Fruit fly (Drosophila melanogaster): ENCODE data around the gene Pten.

Pten gene

DNA sequence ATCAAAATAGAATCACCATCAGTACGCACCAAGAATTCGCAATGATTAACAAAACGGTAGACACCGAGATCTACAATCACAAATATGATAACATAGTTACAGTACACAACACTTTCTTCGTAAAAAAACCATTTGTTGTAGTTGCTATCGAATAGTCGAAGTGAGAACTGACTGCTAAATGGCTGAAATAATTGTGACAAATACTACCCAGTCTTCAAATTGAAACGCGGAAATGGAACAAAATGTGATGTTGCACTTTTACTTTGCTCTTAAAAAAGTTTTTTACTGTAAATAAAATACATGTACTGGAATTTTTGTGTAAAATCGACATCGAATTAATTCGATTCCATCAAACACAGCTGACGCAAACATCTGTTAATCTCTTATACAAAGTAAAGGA lies 29.3 kb downstream of the Pten start, which contains the start of gene ova:
TSS of gene ova (minus strand) at position 183 of the 400 bp plus-strand sequence.
- TF ChIP-seq grau (tag; optimal IDR thresholded peaks at IDR 0.05), result no peak
- peak; percentile 12 for TF ChIP-seq sd (tag; optimal IDR thresholded peaks at IDR 0.05)
- peak; percentile 91 for TF ChIP-seq CG17802 (tag; optimal IDR thresholded peaks at IDR 0.05)
- TF ChIP-seq pzg (GFP tag; optimal IDR thresholded peaks at IDR 0.05), result peak; percentile 26
- TF ChIP-seq Dref (GFP tag; IDR thresholded peaks at IDR 0.05), result peak; percentile 55
- peak; percentile 20; the same call in 1 of the 2 replicates for TF ChIP-seq CG14667 (GFP tag; IDR thresholded peaks at IDR 0.05)
- TF ChIP-seq CG34224 (GFP tag; IDR thresholded peaks at IDR 0.05; ENCODE audit: partially characterized antibody), result 0 out of 3 replicates have a peak, but pooled peaks have one; percentile 11
- TF ChIP-seq cad (GFP tag; optimal IDR thresholded peaks at IDR 0.05), result no peak
- TF ChIP-seq CG1603 (tag; optimal IDR thresholded peaks at IDR 0.05), result peak; percentile 99
- TF ChIP-seq Max (GFP tag; optimal IDR thresholded peaks at IDR 0.05), result no peak
- TF ChIP-seq CG2712 (tag; optimal IDR thresholded peaks at IDR 0.05), result no peak
- TF ChIP-seq pfk (GFP tag; optimal IDR thresholded peaks at IDR 0.05), result peak; percentile 89
- peak; percentile 67 for TF ChIP-seq MESR4 (GFP tag; optimal IDR thresholded peaks at IDR 0.05)
- TF ChIP-seq CG11560 (tag; IDR thresholded peaks at IDR 0.05), result peak; percentile 85; the same call in 2 of the 3 replicates
- peak; percentile 96 for TF ChIP-seq CG30020 (tag; optimal IDR thresholded peaks at IDR 0.05)
- peak; percentile 5 for TF ChIP-seq grn (GFP tag; optimal IDR thresholded peaks at IDR 0.05)
- TF ChIP-seq CG1024 (GFP tag; IDR thresholded peaks at IDR 0.05), result peak; percentile 85
- peak; percentile 89 for TF ChIP-seq ssp (GFP tag; IDR thresholded peaks at IDR 0.05)
- TF ChIP-seq CG9876 (GFP tag; optimal IDR thresholded peaks at IDR 0.05), result no peak
- peak; percentile 48; the same call in 1 of the 3 replicates for TF ChIP-seq CG7357 (GFP tag; IDR thresholded peaks at IDR 0.05)

DNA sequence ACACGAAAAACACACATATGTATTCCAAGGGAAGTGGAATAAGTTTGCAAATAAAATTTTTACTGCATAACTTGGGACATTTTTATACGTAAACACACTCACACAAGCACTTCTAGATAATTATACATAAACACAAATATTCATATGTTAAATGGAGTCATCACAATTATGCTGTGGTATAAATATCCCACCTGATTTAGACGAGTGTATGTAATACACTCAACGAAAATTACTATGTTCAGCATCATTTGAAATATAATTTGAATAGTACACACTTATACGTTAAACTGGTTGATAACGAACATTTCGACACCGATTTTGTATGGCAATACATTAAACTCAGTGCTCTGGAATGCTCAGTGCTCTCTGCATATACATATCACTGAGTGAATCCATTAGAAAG lies 29.8 kb downstream of the Pten start:
- TF ChIP-seq CG9727 (GFP tag; optimal IDR thresholded peaks at IDR 0.05) (peak; percentile 19), Opbp (GFP tag; IDR thresholded peaks at IDR 0.05; ENCODE audit: partially characterized antibody) (no peak), PHDP (tag; optimal IDR thresholded peaks at IDR 0.05) (peak; percentile 47), kni (GFP tag; optimal IDR thresholded peaks at IDR 0.05) (peak; percentile 31), amos (GFP tag; IDR thresholded peaks at IDR 0.05; ENCODE audit: partially characterized antibody) (no peak), Rfx (GFP tag; IDR thresholded peaks at IDR 0.05) (peak; percentile 62; the same call in 1 of the 2 replicates), B-H1 (GFP tag; IDR thresholded peaks at IDR 0.05) (no peak), CG13775 (GFP tag; optimal IDR thresholded peaks at IDR 0.05) (no peak), sens (GFP tag) (peak; percentile 82), shn (GFP tag; optimal IDR thresholded peaks at IDR 0.05) (peak; percentile 40), CG8089 (GFP tag; optimal IDR thresholded peaks at IDR 0.05) (peak; percentile 95), Trl (optimal IDR thresholded peaks at IDR 0.05) (peak in 1 of 2 experiments; percentile 7), Trl (GFP tag; optimal IDR thresholded peaks at IDR 0.05) (peak; percentile 35), CoRest (tag; optimal IDR thresholded peaks at IDR 0.05) (peak; percentile 4), ind (GFP tag; optimal IDR thresholded peaks at IDR 0.05) (peak; percentile 36), Atf6 (GFP tag; IDR thresholded peaks at IDR 0.05) (no peak), CG13424 (tag; optimal IDR thresholded peaks at IDR 0.05) (peak; percentile 6), wdn (GFP tag; IDR thresholded peaks at IDR 0.05) (no peak), Fer1 (GFP tag; optimal IDR thresholded peaks at IDR 0.05) (peak; percentile 31), CG17385 (GFP tag; optimal IDR thresholded peaks at IDR 0.05) (peak; percentile 19), CG7556 (GFP tag; optimal IDR thresholded peaks at IDR 0.05) (peak; percentile 9), CG13123 (GFP tag; optimal IDR thresholded peaks at IDR 0.05) (no peak), CG14965 (GFP tag; optimal IDR thresholded peaks at IDR 0.05; ENCODE audit: borderline replicate concordance) (no peak), tna (GFP tag; IDR thresholded peaks at IDR 0.05; ENCODE audit: partially characterized antibody) (no peak), Atf-2 (GFP tag; optimal IDR thresholded peaks at IDR 0.05) (no peak), CG31365 (tag; optimal IDR thresholded peaks at IDR 0.05) (no peak), ro (GFP tag; IDR thresholded peaks at IDR 0.05) (no peak), chif (GFP tag; optimal IDR thresholded peaks at IDR 0.05) (peak in 1 of 2 experiments; percentile 11), CG4617 (GFP tag; optimal IDR thresholded peaks at IDR 0.05; ENCODE audit: borderline replicate concordance) (peak; percentile 47), Pdp1 (GFP tag; optimal IDR thresholded peaks at IDR 0.05) (peak in 1 of 2 experiments; percentile 28), sd (tag; optimal IDR thresholded peaks at IDR 0.05) (peak; percentile 84)
